Worm (Caenorhabditis elegans) whole organism, young adult: Measurements from ENCODE around the gene C02F12.5.

ENCODE experiments used
- B0035.1 ChIP-seq: sonication (generic microtip); optimal IDR thresholded peaks from 2 replicates; lab custom pipeline; 2016; ENCODE audit warnings: missing genetic modification characterization, mild to moderate bottlenecking, missing compliant biosample characterization, missing genotype, missing genetic modification reagents
- B0336.3 ChIP-seq: fragments of 200-800 bp; sonication (Bioruptor generic); IDR thresholded peaks from 2 replicates; pipeline ENCODE4 v1.3.6; 2022; ENCODE audit warnings: missing genetic modification characterization, missing compliant biosample characterization
- C17E4.6 ChIP-seq: fragments of 200-800 bp; sonication (Bioruptor generic); IDR thresholded peaks from 2 replicates; pipeline ENCODE4 v1.3.6; 2022; ENCODE audit warnings: missing genetic modification reagents, missing genetic modification characterization, missing compliant biosample characterization
- F23B12.7 ChIP-seq: sonication (generic microtip); optimal IDR thresholded peaks from 2 replicates; lab custom pipeline; 2017; ENCODE audit warnings: missing genetic modification characterization, mild to moderate bottlenecking, missing compliant biosample characterization, antibody characterized with exemption, moderate library complexity; ENCODE audit not compliant: insufficient read depth
- F39B2.1 ChIP-seq: fragments of 200-800 bp; sonication (Bioruptor generic); IDR thresholded peaks from 2 replicates; pipeline ENCODE4 v1.3.6; 2022; ENCODE audit warnings: missing genetic modification reagents, missing genetic modification characterization, missing compliant biosample characterization
- Y53F4B.3 ChIP-seq: fragments of 200-800 bp; sonication (Bioruptor generic); IDR thresholded peaks from 2 replicates; pipeline ENCODE4 v1.3.6; 2022; ENCODE audit warnings: missing genetic modification reagents, missing genetic modification characterization, missing compliant biosample characterization
- Y56A3A.18 ChIP-seq: fragments of 200-800 bp; sonication (Bioruptor generic); IDR thresholded peaks from 2 replicates; pipeline ENCODE4 v1.3.6; 2022; ENCODE audit warnings: missing genetic modification reagents, missing genetic modification characterization, missing compliant biosample characterization
- atf-7 ChIP-seq: sonication (generic microtip); optimal IDR thresholded peaks from 2 replicates; lab custom pipeline; 2017; ENCODE audit warnings: mild to moderate bottlenecking, missing genetic modification characterization, missing compliant biosample characterization
- athp-1 ChIP-seq: sonication (generic microtip); optimal IDR thresholded peaks from 2 replicates; lab custom pipeline; 2017; ENCODE audit warnings: mild to moderate bottlenecking, missing genetic modification characterization, missing compliant biosample characterization
- attf-3 ChIP-seq: fragments of 200-800 bp; sonication (Bioruptor generic); conservative IDR thresholded peaks from 2 replicates; pipeline ENCODE4 v1.3.6; 2022; ENCODE audit warnings: missing genetic modification reagents, missing genetic modification characterization, missing compliant biosample characterization
- attf-5 ChIP-seq: fragments of 200-800 bp; sonication (Bioruptor generic); optimal IDR thresholded peaks from 2 replicates; lab custom pipeline; 2018; ENCODE audit warnings: mild to moderate bottlenecking, missing genetic modification characterization, missing compliant biosample characterization
- bed-2 ChIP-seq: fragments of 200-800 bp; sonication (Bioruptor generic); IDR thresholded peaks from 2 replicates; pipeline ENCODE4 v1.3.6; 2022; ENCODE audit warnings: missing genetic modification reagents, missing genetic modification characterization, missing compliant biosample characterization
- ccch-3 ChIP-seq: fragments of 200-800 bp; sonication (Bioruptor generic); optimal IDR thresholded peaks from 2 replicates; lab custom pipeline; 2018; ENCODE audit warnings: mild to moderate bottlenecking, missing genetic modification characterization, missing compliant biosample characterization
- ceh-100 ChIP-seq: fragments of 200-800 bp; sonication (Bioruptor generic); IDR thresholded peaks from 2 replicates; pipeline ENCODE4 v1.3.6; 2022; ENCODE audit warnings: missing genetic modification reagents, missing genetic modification characterization, missing compliant biosample characterization
- ceh-27 ChIP-seq: fragments of 200-800 bp; sonication (Bioruptor generic); optimal IDR thresholded peaks from 2 replicates; lab custom pipeline; 2018; ENCODE audit warnings: mild to moderate bottlenecking, missing genetic modification characterization, moderate library complexity, missing compliant biosample characterization
- ceh-58 ChIP-seq: fragments of 200-800 bp; sonication (Bioruptor generic); IDR thresholded peaks from 2 replicates; pipeline ENCODE4 v1.3.6; 2022; ENCODE audit warnings: missing genetic modification characterization, missing compliant biosample characterization
- chd-7 ChIP-seq: sonication (generic microtip); optimal IDR thresholded peaks from 2 replicates; lab custom pipeline; 2016; ENCODE audit warnings: mild to moderate bottlenecking, missing genetic modification characterization, moderate library complexity, missing compliant biosample characterization
- dpff-1 ChIP-seq: sonication (generic microtip); optimal IDR thresholded peaks from 2 replicates; lab custom pipeline; 2017; ENCODE audit warnings: mild to moderate bottlenecking, missing genetic modification characterization, missing compliant biosample characterization
- dpl-1 ChIP-seq: fragments of 150-350 bp; optimal IDR thresholded peaks from 2 replicates; lab custom pipeline; 2014; ENCODE audit warnings: missing biosample characterization, missing genetic modification reagents, missing genetic modification characterization
- efl-1 ChIP-seq: fragments of 150-350 bp; optimal IDR thresholded peaks from 2 replicates; lab custom pipeline; 2014; ENCODE audit warnings: missing biosample characterization, missing genetic modification reagents, missing genetic modification characterization
- ets-4 ChIP-seq: fragments of 200-800 bp; sonication (Bioruptor generic); optimal IDR thresholded peaks from 2 replicates; lab custom pipeline; 2018; ENCODE audit warnings: mild to moderate bottlenecking, missing genetic modification characterization, missing compliant biosample characterization
- hlh-26 ChIP-seq: fragments of 200-800 bp; sonication (Bioruptor generic); conservative IDR thresholded peaks from 2 replicates; pipeline ENCODE4 v1.3.6; 2022; ENCODE audit warnings: missing genetic modification reagents, missing genetic modification characterization, missing compliant biosample characterization
- hsf-1 ChIP-seq: fragments of 200-800 bp; sonication (Bioruptor generic); IDR thresholded peaks from 2 replicates; pipeline ENCODE4 v1.3.6; 2022; ENCODE audit warnings: missing genetic modification reagents, missing genetic modification characterization, missing compliant biosample characterization
- let-526 ChIP-seq: fragments of 200-800 bp; sonication (Bioruptor generic); IDR thresholded peaks from 2 replicates; pipeline ENCODE4 v1.3.6; 2022; ENCODE audit warnings: missing genetic modification reagents, missing genetic modification characterization, missing compliant biosample characterization
- let-607 ChIP-seq, 2 experiments: fragments of 200-800 bp in 1 of 2; sonication (Bioruptor generic) in 1 of 2; sonication (generic microtip) in 1 of 2; optimal IDR thresholded peaks; 2 replicates each; lab custom pipeline; 2016 to 2018; ENCODE audit warnings: mild to moderate bottlenecking in 2 of 2, missing compliant biosample characterization in 2 of 2, missing genetic modification characterization in 2 of 2, moderate library complexity in 2 of 2, missing genotype in 1 of 2
- lin-54 ChIP-seq: fragments of 200-800 bp; sonication (Bioruptor generic); optimal IDR thresholded peaks from 2 replicates; lab custom pipeline; 2018; ENCODE audit warnings: mild to moderate bottlenecking, missing genetic modification characterization, missing compliant biosample characterization
- lsl-1 ChIP-seq: fragments of 200-800 bp; sonication (Bioruptor generic); optimal IDR thresholded peaks from 2 replicates; lab custom pipeline; 2018; ENCODE audit warnings: mild to moderate bottlenecking, missing genetic modification characterization, moderate library complexity, missing compliant biosample characterization
- mcd-1 ChIP-seq: fragments of 200-800 bp; sonication (Bioruptor generic); IDR thresholded peaks from 2 replicates; pipeline ENCODE4 v1.3.6; 2022; ENCODE audit warnings: missing genetic modification reagents, missing genetic modification characterization, missing compliant biosample characterization
- mel-28 ChIP-seq: sonication (generic microtip); optimal IDR thresholded peaks from 2 replicates; lab custom pipeline; 2016; ENCODE audit warnings: borderline replicate concordance, mild to moderate bottlenecking, missing genetic modification characterization, missing compliant biosample characterization
- nfya-1 ChIP-seq: sonication (generic microtip); optimal IDR thresholded peaks from 2 replicates; lab custom pipeline; 2017; ENCODE audit warnings: antibody characterized with exemption, missing compliant biosample characterization, missing genetic modification characterization, borderline replicate concordance; ENCODE audit not compliant: insufficient read depth
- nfya-2 ChIP-seq: fragments of 200-800 bp; sonication (Bioruptor generic); IDR thresholded peaks from 2 replicates; pipeline ENCODE4 v1.3.6; 2022; ENCODE audit warnings: missing genetic modification reagents, missing genetic modification characterization, missing compliant biosample characterization
- nhr-27 ChIP-seq: fragments of 200-800 bp; sonication (Bioruptor generic); optimal IDR thresholded peaks from 2 replicates; lab custom pipeline; 2018; ENCODE audit warnings: mild to moderate bottlenecking, missing genetic modification characterization, moderate library complexity, missing compliant biosample characterization
- pbrm-1 ChIP-seq: fragments of 200-800 bp; sonication (Bioruptor generic); IDR thresholded peaks from 2 replicates; pipeline ENCODE4 v1.3.6; 2022; ENCODE audit warnings: missing genetic modification reagents, missing genetic modification characterization, missing compliant biosample characterization
- rcor-1 ChIP-seq: fragments of 200-800 bp; sonication (Bioruptor generic); IDR thresholded peaks from 2 replicates; pipeline ENCODE4 v1.3.6; 2022; ENCODE audit warnings: missing genetic modification reagents, missing genetic modification characterization, missing compliant biosample characterization
- rec-8 ChIP-seq, 2 experiments: sonication (generic microtip); optimal IDR thresholded peaks; 2 replicates each; lab custom pipeline; 2016; ENCODE audit warnings: mild to moderate bottlenecking in 2 of 2, missing genetic modification characterization in 2 of 2, missing genetic modification reagents in 2 of 2, missing genotype in 2 of 2, missing biosample characterization in 1 of 2, missing compliant biosample characterization in 1 of 2, moderate library complexity in 1 of 2
- sea-2 ChIP-seq: fragments of 200-800 bp; sonication (Bioruptor generic); IDR thresholded peaks from 2 replicates; pipeline ENCODE4 v1.3.6; 2022; ENCODE audit warnings: missing genetic modification characterization, missing compliant biosample characterization
- snpc-1.1 ChIP-seq: sonication (generic microtip); optimal IDR thresholded peaks from 2 replicates; lab custom pipeline; 2017; ENCODE audit warnings: missing genetic modification characterization, mild to moderate bottlenecking, missing compliant biosample characterization, antibody characterized with exemption, moderate library complexity, missing genotype, missing genetic modification reagents; ENCODE audit not compliant: insufficient read depth
- sptf-2 ChIP-seq: fragments of 200-800 bp; sonication (Bioruptor generic); optimal IDR thresholded peaks from 2 replicates; lab custom pipeline; 2018; ENCODE audit warnings: mild to moderate bottlenecking, missing genetic modification characterization, missing compliant biosample characterization
- tbx-9 ChIP-seq: sonication (generic microtip); optimal IDR thresholded peaks from 2 replicates; lab custom pipeline; 2016; ENCODE audit warnings: borderline replicate concordance, missing genetic modification characterization, inconsistent platforms, missing compliant biosample characterization
- tlf-1 ChIP-seq: fragments of 200-800 bp; sonication (Bioruptor generic); optimal IDR thresholded peaks from 2 replicates; lab custom pipeline; 2018; ENCODE audit warnings: mild to moderate bottlenecking, missing genetic modification characterization, missing compliant biosample characterization
- ztf-25 ChIP-seq: fragments of 200-800 bp; sonication (Bioruptor generic); IDR thresholded peaks from 2 replicates; pipeline ENCODE4 v1.3.6; 2022; ENCODE audit warnings: missing genetic modification reagents, missing genetic modification characterization, missing compliant biosample characterization

Gene C02F12.5

ce11 chrX:3689802-3690201 lies 17.9 kb upstream of the C02F12.5 start:
- no peak for TF ChIP-seq Y56A3A.18 (GFP tag; lab: Robert Waterston, UW)
- no peak for TF ChIP-seq tlf-1 (GFP tag; lab: Kevin White, UChicago)
- TF ChIP-seq ceh-27 (GFP tag; lab: Kevin White, UChicago): no peak
- TF ChIP-seq nhr-27 (tag; lab: Kevin White, UChicago): no peak
- no peak for TF ChIP-seq hlh-26 (GFP tag; lab: Robert Waterston, UW)
- no peak for TF ChIP-seq lin-54 (GFP tag; lab: Kevin White, UChicago)
- no peak for TF ChIP-seq F39B2.1
- no peak for TF ChIP-seq mcd-1 (GFP tag; lab: Robert Waterston, UW)
- TF ChIP-seq ztf-25: no peak
- no peak for TF ChIP-seq dpl-1 (GFP tag; lab: Kevin White, UChicago)

- TF ChIP-seq sptf-2 (GFP tag; lab: Kevin White, UChicago) (no peak), nfya-2 (GFP tag; lab: Robert Waterston, UW) (no peak), tbx-9 (no peak), B0336.3 (GFP tag; lab: Robert Waterston, UW) (no peak), dpff-1 (tag; lab: Kevin White, UChicago) (no peak), let-607 (tag; optimal IDR thresholded peaks at IDR 0.05; lab: Kevin White, UChicago) (no peak), pbrm-1 (GFP tag; lab: Robert Waterston, UW) (no peak), ceh-27 (GFP tag; lab: Kevin White, UChicago) (no peak), hsf-1 (no peak), nfya-1 (tag; lab: Kevin White, UChicago) (no peak), ccch-3 (no peak), chd-7 (no peak), athp-1 (no peak), bed-2 (no peak), attf-5 (GFP tag; lab: Kevin White, UChicago) (no peak), sea-2 (no peak), snpc-1.1 (tag; lab: Kevin White, UChicago) (no peak), ceh-100 (GFP tag; lab: Robert Waterston, UW) (no peak), attf-3 (GFP tag; lab: Robert Waterston, UW) (no peak), ceh-58 (GFP tag; lab: Robert Waterston, UW) (no peak)
These were observed 17.3 kb upstream of the C02F12.5 start, which contains the start of gene tag-278 for ce11 chrX:3689155-3689719. TSS of gene tag-278 (minus strand) at chrX:3689205.

DNA sequence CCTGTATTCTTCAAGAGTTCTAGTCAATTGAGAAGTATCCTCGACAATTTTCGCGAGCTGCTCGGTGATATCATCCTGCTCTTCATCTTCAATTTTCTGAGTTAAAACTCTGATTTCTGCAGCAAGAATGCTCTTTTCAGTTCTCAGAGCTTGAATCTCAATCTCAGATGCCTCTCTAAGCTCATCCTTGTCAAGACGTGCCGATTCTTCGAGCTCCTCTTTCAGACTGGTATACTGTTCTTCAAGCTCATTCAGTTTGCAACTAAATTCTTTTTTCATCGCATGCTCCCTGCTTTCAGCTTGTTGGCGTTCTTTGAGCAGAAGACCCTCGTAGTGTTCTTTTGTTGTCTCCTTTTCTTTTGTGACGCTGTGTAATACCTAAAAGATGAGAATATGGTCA lies 14.5 kb upstream of the C02F12.5 start:
- TF ChIP-seq lsl-1 (GFP tag; lab: Kevin White, UChicago) (no peak), B0035.1 (tag; lab: Kevin White, UChicago) (no peak), rec-8 (tag; optimal IDR thresholded peaks at IDR 0.05; lab: Kevin White, UChicago) (no peak), ccch-3 (no peak), tlf-1 (GFP tag; lab: Kevin White, UChicago) (no peak), efl-1 (no peak), bed-2 (no peak), let-526 (no peak), F39B2.1 (no peak), mel-28 (tag; lab: Kevin White, UChicago) (no peak), F23B12.7 (tag; lab: Kevin White, UChicago) (no peak), chd-7 (no peak), Y53F4B.3 (no peak), ets-4 (GFP tag; lab: Kevin White, UChicago) (no peak), C17E4.6 (no peak), rcor-1 (no peak), atf-7 (tag; lab: Kevin White, UChicago) (no peak)
